Fruit fly (Drosophila melanogaster): Measurements from ENCODE around the gene CG43082.

The CG43082 gene

DNA sequence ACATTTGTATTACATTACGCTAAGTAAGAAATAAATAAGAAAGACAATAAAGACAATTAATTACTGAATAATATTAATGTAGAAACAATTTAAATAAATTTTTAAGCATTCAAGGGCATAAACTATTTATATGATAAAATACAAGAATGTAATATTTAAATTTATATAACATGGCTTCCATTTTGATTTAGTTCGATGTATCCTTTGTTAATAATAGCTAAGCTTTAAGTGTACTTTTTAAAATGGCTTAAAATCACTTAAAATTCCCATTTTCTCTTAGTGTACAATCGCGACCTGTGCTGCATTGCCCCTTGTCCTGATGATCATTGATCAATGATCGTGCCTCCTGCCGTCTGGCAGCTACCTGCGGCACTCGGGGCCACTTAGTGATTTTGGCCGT, 8.8 kb downstream of the CG43082 start (continued):
- no peak for TF ChIP-seq pan (optimal IDR thresholded peaks at IDR 0.05)
- no peak for TF ChIP-seq pan (GFP tag; optimal IDR thresholded peaks at IDR 0.05 in 1 of 2, IDR thresholded peaks at IDR 0.05 in 1 of 2)
- no peak for TF ChIP-seq exex (tag; optimal IDR thresholded peaks at IDR 0.05)
- peak; percentile 66; the same call in 1 of the 2 replicates for TF ChIP-seq Xrp1 (GFP tag; IDR thresholded peaks at IDR 0.05)
- TF ChIP-seq D (optimal IDR thresholded peaks at IDR 0.05) = no peak
- TF ChIP-seq D (GFP tag; optimal IDR thresholded peaks at IDR 0.05) = peak; percentile 29
- peak; percentile 80 for TF ChIP-seq CG15696 (tag; optimal IDR thresholded peaks at IDR 0.05)
- peak; percentile 8 for TF ChIP-seq trem (tag; optimal IDR thresholded peaks at IDR 0.05)
- TF ChIP-seq CG10267 (tag; optimal IDR thresholded peaks at IDR 0.05) = peak; percentile 62
- TF ChIP-seq ara (GFP tag; IDR thresholded peaks at IDR 0.05) = 0 out of 2 replicates have a peak, but pooled peaks have one; percentile 24
- peak; percentile 48; the same call in 1 of the 2 replicates for TF ChIP-seq CG10959 (GFP tag; IDR thresholded peaks at IDR 0.05)
- no peak for TF ChIP-seq shn (GFP tag; optimal IDR thresholded peaks at IDR 0.05)
- TF ChIP-seq CG31441 (GFP tag; IDR thresholded peaks at IDR 0.05) = peak; percentile 48
- no peak for TF ChIP-seq kah (GFP tag; optimal IDR thresholded peaks at IDR 0.05)
- TF ChIP-seq Hmr (GFP tag; optimal IDR thresholded peaks at IDR 0.05) = no peak
- peak; percentile 73 for TF ChIP-seq CG33557 (GFP tag; optimal IDR thresholded peaks at IDR 0.05)
- TF ChIP-seq CG12391 (tag; optimal IDR thresholded peaks at IDR 0.05) = peak; percentile 54
- peak; percentile 4 for TF ChIP-seq twi (tag; optimal IDR thresholded peaks at IDR 0.05)
- peak; percentile 9 for TF ChIP-seq Hr3 (GFP tag; optimal IDR thresholded peaks at IDR 0.05)
- peak; percentile 37 for TF ChIP-seq nmo (GFP tag; optimal IDR thresholded peaks at IDR 0.05)
- peak; percentile 13 for TF ChIP-seq CG4424 (GFP tag; optimal IDR thresholded peaks at IDR 0.05)
- peak; percentile 81 for TF ChIP-seq CG18262 (tag; optimal IDR thresholded peaks at IDR 0.05)
- TF ChIP-seq tgo (GFP tag; IDR thresholded peaks at IDR 0.05) = no peak
- TF ChIP-seq Asciz (GFP tag; optimal IDR thresholded peaks at IDR 0.05) = no peak
- TF ChIP-seq phol (tag; optimal IDR thresholded peaks at IDR 0.05) = peak; percentile 48
- peak; percentile 25 for TF ChIP-seq CG6813 (GFP tag; optimal IDR thresholded peaks at IDR 0.05)
- no peak for TF ChIP-seq pb (GFP tag; optimal IDR thresholded peaks at IDR 0.05)
- TF ChIP-seq bsh (GFP tag; optimal IDR thresholded peaks at IDR 0.05) = peak in 1 of 2 experiments; percentile 18
- TF ChIP-seq CG12104 (GFP tag; optimal IDR thresholded peaks at IDR 0.05) = no peak
- TF ChIP-seq CG8388 (GFP tag; optimal IDR thresholded peaks at IDR 0.05) = peak; percentile 19
- TF ChIP-seq CG8924 (tag; optimal IDR thresholded peaks at IDR 0.05) = peak; percentile 56
- TF ChIP-seq CG6683 (GFP tag; optimal IDR thresholded peaks at IDR 0.05) = no peak
- TF ChIP-seq D19B (GFP tag; optimal IDR thresholded peaks at IDR 0.05) = no peak
- peak; percentile 42 for TF ChIP-seq sens (GFP tag)
- no peak for TF ChIP-seq CG4730 (GFP tag; IDR thresholded peaks at IDR 0.05)
- TF ChIP-seq CG13624 (GFP tag; optimal IDR thresholded peaks at IDR 0.05) = no peak
- TF ChIP-seq CG10979 (tag; optimal IDR thresholded peaks at IDR 0.05) = peak; percentile 76
- TF ChIP-seq Nf-YB (GFP tag; optimal IDR thresholded peaks at IDR 0.05) = peak; percentile 5
- TF ChIP-seq CG8290 (GFP tag; optimal IDR thresholded peaks at IDR 0.05) = peak; percentile 8
- no peak for TF ChIP-seq CG8290 (tag; optimal IDR thresholded peaks at IDR 0.05)
- peak; percentile 62 for TF ChIP-seq gem (tag; optimal IDR thresholded peaks at IDR 0.05)
- peak; percentile 69 for TF ChIP-seq CG4404 (GFP tag; IDR thresholded peaks at IDR 0.05)
- TF ChIP-seq zen (tag; optimal IDR thresholded peaks at IDR 0.05) = peak; percentile 73
- 0 out of 3 replicates have a peak, but pooled peaks have one; percentile 12 for TF ChIP-seq zfh1 (GFP tag; IDR thresholded peaks at IDR 0.05)
- peak in 1 of 3 experiments; percentile 86 for TF ChIP-seq lola (GFP tag; optimal IDR thresholded peaks at IDR 0.05)
- no peak for TF ChIP-seq CG34224 (GFP tag; IDR thresholded peaks at IDR 0.05; ENCODE audit: partially characterized antibody)
- TF ChIP-seq CG17361 (GFP tag; IDR thresholded peaks at IDR 0.05) = peak; percentile 72
- TF ChIP-seq CG16815 (GFP tag; optimal IDR thresholded peaks at IDR 0.05) = peak; percentile 27
- peak; percentile 74 for TF ChIP-seq CG2712 (tag; optimal IDR thresholded peaks at IDR 0.05)
- peak; percentile 86 for TF ChIP-seq dmrt11E (tag; optimal IDR thresholded peaks at IDR 0.05)
- peak; percentile 35 for TF ChIP-seq CG13775 (GFP tag; optimal IDR thresholded peaks at IDR 0.05)
